Worm (Caenorhabditis elegans) whole organism, L3 larva: ENCODE measurements around the gene rund-1.

ENCODE experiments used
- mdl-1 ChIP-seq: fragments of 150-350 bp; optimal IDR thresholded peaks from 2 replicates; lab custom pipeline; 2014; ENCODE audit warnings: missing biosample characterization, missing genetic modification characterization
- mml-1 ChIP-seq: fragments of 150-350 bp; sonication (generic microtip); optimal IDR thresholded peaks from 3 replicates; lab custom pipeline; 2014; ENCODE audit warnings: missing biosample characterization, missing genetic modification characterization
- nhr-23 ChIP-seq: fragments of 150-350 bp; optimal IDR thresholded peaks from 2 replicates; lab custom pipeline; 2014; ENCODE audit warnings: missing biosample characterization, missing genetic modification reagents, missing genetic modification characterization

DNA sequence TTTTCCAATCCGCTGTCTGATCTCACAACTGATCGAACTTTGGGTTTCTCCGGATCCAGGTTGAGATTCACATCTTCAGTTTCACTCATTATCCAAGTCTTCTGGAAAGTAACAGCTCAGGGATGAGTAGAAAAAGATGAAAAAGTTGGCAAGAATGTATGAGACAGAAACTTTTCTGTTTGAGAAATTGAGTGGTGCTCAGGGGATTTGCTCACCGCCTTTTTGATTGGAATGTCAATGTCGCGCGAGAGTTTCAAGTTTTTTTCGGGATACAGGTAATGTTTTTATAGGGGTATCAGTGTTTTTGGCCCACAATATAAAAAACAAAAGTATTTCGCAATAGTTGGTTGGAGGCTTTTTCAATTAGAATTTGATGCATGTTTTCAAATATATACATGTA is 40.4 kb downstream of the rund-1 start, which contains the start of gene unc-96:
- TF ChIP-seq mml-1 (tag; lab: Kevin White, UChicago) (no peak), mdl-1 (tag; lab: Kevin White, UChicago) (no peak), nhr-23 (tag; lab: Kevin White, UChicago) (no peak)
